Fruit fly (Drosophila melanogaster) whole organism, wandering third instar larva: ENCODE measurements around the gene CG6149.

Experiments
- CG9705 ChIP-seq: fragments of 200-800 bp; sonication (Bioruptor generic); optimal IDR thresholded peaks from 2 replicates; lab custom pipeline; 2018; ENCODE audit warnings: missing biosample characterization, mild to moderate bottlenecking, missing genetic modification characterization
- Mio ChIP-seq: sonication (Bioruptor generic); optimal IDR thresholded peaks from 2 replicates; lab custom pipeline; 2016; ENCODE audit warnings: missing biosample characterization, missing genetic modification characterization
- N ChIP-seq: fragments of >200 bp; optimal IDR thresholded peaks from 2 replicates; lab custom pipeline; 2018; ENCODE audit warnings: missing biosample characterization, missing external identifiers, missing genetic modification characterization
- OdsH ChIP-seq: fragments of 200-800 bp; sonication (Bioruptor generic); optimal IDR thresholded peaks from 2 replicates; lab custom pipeline; 2016; ENCODE audit warnings: missing biosample characterization, mild to moderate bottlenecking, missing genetic modification characterization
- Sp1 ChIP-seq: fragments of 200-800 bp; sonication (Bioruptor generic); optimal IDR thresholded peaks from 3 replicates; lab custom pipeline; 2019; ENCODE audit warnings: missing biosample characterization, mild to moderate bottlenecking, missing genetic modification characterization, moderate library complexity
- Vsx2 ChIP-seq: fragments of 200-300, 225-300 bp; sonication (Bioruptor generic); optimal IDR thresholded peaks from 2 replicates; lab custom pipeline; 2018; ENCODE audit warnings: missing biosample characterization, missing genetic modification characterization; ENCODE audit not compliant: partially characterized antibody
- dl ChIP-seq, 2 experiments: fragments of 175-275, 200-275 bp in 1 of 2; fragments of 200-275 bp in 1 of 2; sonication (Bioruptor generic); optimal IDR thresholded peaks; lab custom pipeline; 2018; ENCODE audit warnings: mild to moderate bottlenecking in 2 of 2, missing biosample characterization in 2 of 2, missing genetic modification characterization in 2 of 2, moderate library complexity in 2 of 2; ENCODE audit not compliant: partially characterized antibody in 2 of 2, insufficient read depth in 1 of 2
- ey ChIP-seq: fragments of 200-800 bp; sonication (Bioruptor generic); optimal IDR thresholded peaks from 2 replicates; lab custom pipeline; 2016; ENCODE audit warnings: missing biosample characterization, missing genetic modification characterization
- fru ChIP-seq: fragments of 200-800 bp; sonication (Bioruptor generic); optimal IDR thresholded peaks from 3 replicates; lab custom pipeline; 2016; ENCODE audit warnings: missing biosample characterization, mild to moderate bottlenecking, missing genetic modification characterization
- h ChIP-seq: fragments of 200-800 bp; sonication (Bioruptor generic); optimal IDR thresholded peaks from 3 replicates; lab custom pipeline; 2016; ENCODE audit warnings: missing biosample characterization, mild to moderate bottlenecking, missing genetic modification characterization
- jim ChIP-seq: fragments of 175-275, 200-325 bp; sonication (Bioruptor generic); optimal IDR thresholded peaks from 2 replicates; lab custom pipeline; 2016; ENCODE audit warnings: missing biosample characterization, mild to moderate bottlenecking, missing genetic modification characterization
- usp ChIP-seq: fragments of >200 bp; optimal IDR thresholded peaks from 2 replicates; lab custom pipeline; 2017; ENCODE audit warnings: missing biosample characterization, missing genetic modification characterization

- TF ChIP-seq OdsH (GFP tag; lab: Kevin White, UChicago), result no peak
- no peak for TF ChIP-seq fru (GFP tag; lab: Kevin White, UChicago)
- no peak for TF ChIP-seq Sp1 (GFP tag; lab: Kevin White, UChicago)
- TF ChIP-seq N (GFP tag; lab: Kevin White, UChicago), result no peak
- no peak for TF ChIP-seq Vsx2 (GFP tag; lab: Kevin White, UChicago)
- TF ChIP-seq usp, result no peak
- no peak for TF ChIP-seq ey (GFP tag; lab: Kevin White, UChicago)
- TF ChIP-seq Mio, result no peak
- no peak for TF ChIP-seq h
- TF ChIP-seq CG9705 (GFP tag; lab: Kevin White, UChicago), result no peak
- no peak for TF ChIP-seq jim (GFP tag; lab: Kevin White, UChicago)
- TF ChIP-seq dl (GFP tag; optimal IDR thresholded peaks at IDR 0.05; lab: Kevin White, UChicago; ENCODE audit: insufficient read depth in 1 of 2, partially characterized antibody in 2 of 2), result no peak
Measured at dm6 chr3L:11472991-11473390, 37.7 kb upstream of the CG6149 start, which contains the start of gene Vha16-3.
